Worm (Caenorhabditis elegans) whole organism, L2 larva: ENCODE results near the gene ZK488.6.

ENCODE experiments used
- ama-1 ChIP-seq: fragments of 150-350 bp; optimal IDR thresholded peaks from 2 replicates; lab custom pipeline; 2018; ENCODE audit warnings: inconsistent platforms
- gmeb-1 ChIP-seq: fragments of 150-350 bp; optimal IDR thresholded peaks from 2 replicates; lab custom pipeline; 2014; ENCODE audit warnings: missing biosample characterization, missing genetic modification characterization
- nhr-77 ChIP-seq: fragments of 150-350 bp; optimal IDR thresholded peaks from 2 replicates; lab custom pipeline; 2014; ENCODE audit warnings: missing biosample characterization, missing genetic modification characterization
- zag-1 ChIP-seq: fragments of 150-350 bp; optimal IDR thresholded peaks from 2 replicates; lab custom pipeline; 2014; ENCODE audit warnings: missing biosample characterization, missing genetic modification characterization
- ztf-11 ChIP-seq: sonication (generic microtip); optimal IDR thresholded peaks from 2 replicates; lab custom pipeline; 2017; ENCODE audit warnings: missing biosample characterization, missing genetic modification characterization

- TF ChIP-seq gmeb-1 (tag; lab: Kevin White, UChicago) = no peak
- no peak for TF ChIP-seq ztf-11
- TF ChIP-seq zag-1 (tag; lab: Kevin White, UChicago) = no peak
- no peak for TF ChIP-seq ama-1 (lab: Kevin White, UChicago)
- TF ChIP-seq nhr-77 (tag; lab: Kevin White, UChicago) = no peak
These were observed 27.6 kb downstream of the ZK488.6 start for ce11 chrV:617917-618316.
